Worm (Caenorhabditis elegans) whole organism, L1 larva: ENCODE measurements around the gene znf-622.

ENCODE experiments used
- hpl-2 ChIP-seq: fragments of 150-350 bp; optimal IDR thresholded peaks from 2 replicates; lab custom pipeline; 2014; ENCODE audit warnings: missing biosample characterization, missing genetic modification reagents, missing genetic modification characterization
- lin-15B ChIP-seq: fragments of 150-350 bp; sonication (generic microtip); optimal IDR thresholded peaks from 3 replicates; lab custom pipeline; 2014; ENCODE audit warnings: missing biosample characterization, missing genetic modification characterization

ce11 chrIII:6334364-6334763, 47.1 kb upstream of the znf-622 start:
- TF ChIP-seq lin-15B (tag; lab: Kevin White, UChicago) = no peak
- TF ChIP-seq hpl-2 (GFP tag; lab: Kevin White, UChicago) = no peak
